Worm (Caenorhabditis elegans): ENCODE results near the gene Y34B4A.4.

The Y34B4A.4 gene

DNA sequence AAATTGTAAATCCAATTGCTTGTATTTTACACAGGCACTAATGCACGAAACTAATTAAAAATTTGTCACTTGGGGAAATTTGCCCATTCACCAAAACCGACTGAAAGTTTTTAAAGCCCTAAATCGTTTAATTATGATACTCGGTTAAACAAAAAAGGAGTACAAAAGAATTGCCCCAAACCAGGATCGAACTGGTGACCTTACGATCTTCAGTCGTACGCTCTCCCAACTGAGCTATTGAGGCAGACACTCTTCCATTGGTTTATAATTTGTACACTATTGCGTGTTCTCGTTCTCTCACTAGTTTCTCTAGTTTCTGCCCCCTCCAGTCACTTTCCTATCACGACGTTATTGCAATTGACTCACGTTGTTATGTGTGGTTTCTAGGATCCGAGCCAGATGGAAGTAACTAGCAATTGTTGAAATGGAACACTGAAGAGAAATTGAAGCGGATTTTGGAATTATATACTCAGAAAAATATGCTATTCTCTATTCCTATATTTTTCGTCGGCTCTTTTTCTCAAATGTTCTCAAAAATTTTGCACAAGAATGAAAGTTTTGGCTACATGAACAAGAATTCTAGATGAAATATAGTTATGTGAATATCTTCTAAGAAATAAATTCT is 55.2 kb downstream of the Y34B4A.4 start (continued):
- TF ChIP-seq dox-1 (GFP tag; IDR thresholded peaks at IDR 0.05) (no peak), F57C9.4 (tag; optimal IDR thresholded peaks at IDR 0.05) (no peak), hmg-20 (GFP tag; IDR thresholded peaks at IDR 0.05) (peak; percentile 76), B0035.1 (tag; optimal IDR thresholded peaks at IDR 0.05) (no peak), C06A6.2 (GFP tag; conservative IDR thresholded peaks at IDR 0.05) (no peak), unc-62 (GFP tag; optimal IDR thresholded peaks at IDR 0.05) (no peak), rec-8 (tag; optimal IDR thresholded peaks at IDR 0.05) (peak; percentile 42 to 63), ceh-91 (GFP tag; IDR thresholded peaks at IDR 0.05) (no peak), snpc-4 (GFP tag; optimal IDR thresholded peaks at IDR 0.05) (peak; percentile 80), snpc-4 (tag; optimal IDR thresholded peaks at IDR 0.05) (peak in 3 of 4 experiments; percentile 11 to 85 (median 77)), madf-3 (GFP tag; IDR thresholded peaks at IDR 0.05) (0 out of 2 replicates have a peak, but pooled peaks have one; percentile 22), dpff-1 (tag; optimal IDR thresholded peaks at IDR 0.05) (no peak), snpc-3.4 (tag; optimal IDR thresholded peaks at IDR 0.05) (peak; percentile 86), T26A5.8 (tag; optimal IDR thresholded peaks at IDR 0.05) (peak; percentile 32), F55B11.4 (tag; optimal IDR thresholded peaks at IDR 0.05; ENCODE audit: borderline replicate concordance, insufficient read depth) (no peak), xnd-1 (tag; optimal IDR thresholded peaks at IDR 0.05) (no peak), C17E4.6 (GFP tag; IDR thresholded peaks at IDR 0.05) (no peak), hlh-12 (tag; optimal IDR thresholded peaks at IDR 0.05) (no peak), F57A8.1 (GFP tag; optimal IDR thresholded peaks at IDR 0.05) (no peak), mcd-1 (GFP tag; IDR thresholded peaks at IDR 0.05) (no peak), ekl-4 (GFP tag; IDR thresholded peaks at IDR 0.05) (no peak; the same call in 1 of the 2 replicates), ztf-6 (GFP tag; IDR thresholded peaks at IDR 0.05) (no peak), hmg-1.2 (GFP tag; IDR thresholded peaks at IDR 0.05) (peak; percentile 75), athp-1 (tag; optimal IDR thresholded peaks at IDR 0.05) (no peak), sea-2 (GFP tag; IDR thresholded peaks at IDR 0.05) (no peak), F52B5.7 (tag; optimal IDR thresholded peaks at IDR 0.05) (no peak), F23B12.7 (tag; optimal IDR thresholded peaks at IDR 0.05; ENCODE audit: insufficient read depth) (peak; percentile 76), gei-17 (GFP tag; optimal IDR thresholded peaks at IDR 0.05) (no peak), rpc-1 (optimal IDR thresholded peaks at IDR 0.05) (peak; percentile 96), rpc-1 (tag; optimal IDR thresholded peaks at IDR 0.05) (peak; percentile 87), nhr-27 (tag; optimal IDR thresholded peaks at IDR 0.05) (no peak), Y95B8A.8 (GFP tag; IDR thresholded peaks at IDR 0.05) (no peak), B0336.3 (GFP tag; IDR thresholded peaks at IDR 0.05) (no peak), zfh-2 (GFP tag; conservative IDR thresholded peaks at IDR 0.05) (no peak), tbx-9 (tag; optimal IDR thresholded peaks at IDR 0.05; ENCODE audit: borderline replicate concordance) (no peak), hlh-26 (GFP tag; conservative IDR thresholded peaks at IDR 0.05) (no peak), F39B2.1 (GFP tag; IDR thresholded peaks at IDR 0.05) (no peak), egl-44 (GFP tag; IDR thresholded peaks at IDR 0.05) (peak; percentile 64; the same call in 1 of the 2 replicates), lir-1 (GFP tag; conservative IDR thresholded peaks at IDR 0.05) (no peak), B0261.1 (tag; optimal IDR thresholded peaks at IDR 0.05) (peak; percentile 93), hsf-1 (GFP tag; IDR thresholded peaks at IDR 0.05) (no peak), pbrm-1 (GFP tag; IDR thresholded peaks at IDR 0.05) (0 out of 2 replicates have a peak, but pooled peaks have one; percentile 49), ztf-18 (tag; optimal IDR thresholded peaks at IDR 0.05) (peak; percentile 27), ceh-100 (GFP tag; IDR thresholded peaks at IDR 0.05) (no peak), lsl-1 (GFP tag; optimal IDR thresholded peaks at IDR 0.05) (no peak), efl-1 (GFP tag; optimal IDR thresholded peaks at IDR 0.05) (no peak), ztf-25 (GFP tag; IDR thresholded peaks at IDR 0.05) (peak; percentile 89; the same call in 1 of the 2 replicates), chd-7 (tag; optimal IDR thresholded peaks at IDR 0.05) (no peak), somi-1 (GFP tag; optimal IDR thresholded peaks at IDR 0.05) (no peak)
